Fruit fly (Drosophila melanogaster) whole organism, embryonic: ENCODE data around the gene M6.

Experiments
- Antp ChIP-seq: fragments of 200-800 bp; sonication (Bioruptor generic); optimal IDR thresholded peaks from 3 replicates; lab custom pipeline; 2016; ENCODE audit warnings: missing biosample characterization, missing genetic modification characterization
- CG10267 ChIP-seq: fragments of 200-800 bp; sonication (Bioruptor generic); optimal IDR thresholded peaks from 2 replicates; lab custom pipeline; 2018; ENCODE audit warnings: missing biosample characterization, mild to moderate bottlenecking, missing genetic modification characterization, moderate library complexity
- CG10959 ChIP-seq: fragments of 200-800 bp; sonication (Bioruptor generic); IDR thresholded peaks from 2 replicates; pipeline ENCODE4 v1.3.6; 2022; ENCODE audit warnings: missing biosample characterization, missing genetic modification characterization
- CG12659 ChIP-seq: fragments of 200-800 bp; sonication (Bioruptor generic); optimal IDR thresholded peaks from 3 replicates; lab custom pipeline; 2017; ENCODE audit warnings: mild to moderate bottlenecking, missing biosample characterization, missing genetic modification reagents, missing genetic modification characterization
- CG12942 ChIP-seq: fragments of 200-800 bp; sonication (Bioruptor generic); optimal IDR thresholded peaks from 3 replicates; lab custom pipeline; 2016; ENCODE audit warnings: missing biosample characterization, missing genetic modification characterization
- CG15479 ChIP-seq: fragments of 200-800 bp; sonication (Bioruptor generic); optimal IDR thresholded peaks from 3 replicates; lab custom pipeline; 2019; ENCODE audit warnings: missing biosample characterization, mild to moderate bottlenecking, missing genetic modification characterization, moderate library complexity
- CG16813 ChIP-seq: fragments of 200-800 bp; sonication (Bioruptor generic); IDR thresholded peaks from 3 replicates; pipeline ENCODE4 v1.3.6; 2022; ENCODE audit warnings: missing biosample characterization, missing genetic modification characterization; ENCODE audit not compliant: partially characterized antibody
- CG17361 ChIP-seq: fragments of 200-800 bp; sonication (Bioruptor generic); IDR thresholded peaks from 3 replicates; pipeline ENCODE4 v1.3.6; 2022; ENCODE audit warnings: missing biosample characterization, missing genetic modification characterization
- CG3407 ChIP-seq: fragments of 200-800 bp; sonication (Bioruptor generic); optimal IDR thresholded peaks from 2 replicates; lab custom pipeline; 2018; ENCODE audit warnings: missing biosample characterization, mild to moderate bottlenecking, missing genetic modification characterization
- CG3838 ChIP-seq: fragments of 200-800 bp; sonication (Bioruptor generic); optimal IDR thresholded peaks from 3 replicates; lab custom pipeline; 2016; ENCODE audit warnings: missing biosample characterization, missing genetic modification characterization
- CG4707 ChIP-seq: fragments of 200-800 bp; sonication (Bioruptor generic); optimal IDR thresholded peaks from 2 replicates; lab custom pipeline; 2018; ENCODE audit warnings: missing biosample characterization, mild to moderate bottlenecking, missing genetic modification characterization, moderate library complexity
- CG6854 ChIP-seq: fragments of 200-800 bp; sonication (Bioruptor generic); optimal IDR thresholded peaks from 3 replicates; lab custom pipeline; 2017; ENCODE audit warnings: missing biosample characterization, mild to moderate bottlenecking, missing genetic modification characterization
- CG7963 ChIP-seq: fragments of 200-800 bp; sonication (Bioruptor generic); IDR thresholded peaks from 3 replicates; pipeline ENCODE4 v1.3.6; 2022; ENCODE audit warnings: missing biosample characterization, missing genetic modification characterization; ENCODE audit not compliant: partially characterized antibody
- CG8281 ChIP-seq: fragments of 200-800 bp; sonication (Bioruptor generic); optimal IDR thresholded peaks from 2 replicates; lab custom pipeline; 2018; ENCODE audit warnings: missing biosample characterization, mild to moderate bottlenecking, missing genetic modification characterization, moderate library complexity
- CG8388 ChIP-seq: fragments of 200-800 bp; sonication (Bioruptor generic); optimal IDR thresholded peaks from 2 replicates; lab custom pipeline; 2019; ENCODE audit warnings: missing biosample characterization, mild to moderate bottlenecking, missing genetic modification characterization, moderate library complexity
- D19A ChIP-seq: fragments of 200-800 bp; optimal IDR thresholded peaks from 3 replicates; lab custom pipeline; 2019; ENCODE audit warnings: missing biosample characterization, mild to moderate bottlenecking, missing genetic modification characterization, moderate library complexity
- Dip2 ChIP-seq: fragments of 200-800 bp; sonication (Bioruptor generic); IDR thresholded peaks from 2 replicates; pipeline ENCODE4 v1.3.6; 2022; ENCODE audit warnings: missing biosample characterization, missing genetic modification characterization
- Ets65A ChIP-seq: fragments of 200-800 bp; sonication (Bioruptor generic); peaks from one replicate; lab custom pipeline; 2016; ENCODE audit warnings: missing biosample characterization, missing genetic modification characterization
- Hr3 ChIP-seq: fragments of 200-800 bp; sonication (Bioruptor generic); optimal IDR thresholded peaks from 3 replicates; lab custom pipeline; 2016; ENCODE audit warnings: missing biosample characterization, missing genetic modification characterization
- Hsf ChIP-seq: fragments of 200-800 bp; sonication (Bioruptor generic); optimal IDR thresholded peaks from 3 replicates; lab custom pipeline; 2016; ENCODE audit warnings: missing biosample characterization, missing genetic modification characterization
- Max ChIP-seq: fragments of 200-800 bp; sonication (Bioruptor generic); optimal IDR thresholded peaks from 2 replicates; lab custom pipeline; 2016; ENCODE audit warnings: missing biosample characterization, mild to moderate bottlenecking, missing genetic modification characterization
- Med ChIP-seq: fragments of 200-800 bp; sonication (Bioruptor generic); peaks from one replicate; lab custom pipeline; 2016; ENCODE audit warnings: missing biosample characterization, missing genetic modification characterization, mild to moderate bottlenecking, inconsistent platforms, moderate library complexity
- Mes4 ChIP-seq: fragments of 200-800 bp; sonication (Bioruptor generic); optimal IDR thresholded peaks from 2 replicates; lab custom pipeline; 2016; ENCODE audit warnings: missing biosample characterization, missing genetic modification characterization
- NFAT ChIP-seq: fragments of 200-800 bp; sonication (Bioruptor generic); IDR thresholded peaks from 2 replicates; pipeline ENCODE4 v1.3.6; 2022; ENCODE audit warnings: missing biosample characterization, missing genetic modification characterization
- Optix ChIP-seq: fragments of 200-800 bp; sonication (Bioruptor generic); IDR thresholded peaks from 3 replicates; pipeline ENCODE4 v1.3.6; 2022; ENCODE audit warnings: missing biosample characterization, missing genetic modification characterization
- Ssrp ChIP-seq: fragments of 200-800 bp; sonication (Bioruptor generic); optimal IDR thresholded peaks from 2 replicates; lab custom pipeline; 2018; ENCODE audit warnings: missing biosample characterization, mild to moderate bottlenecking, missing genetic modification characterization, moderate library complexity
- Trl ChIP-seq, 3 experiments: fragments of >200 bp in 2 of 3; fragments of 200-800 bp in 1 of 3; sonication (Bioruptor generic) in 1 of 3; optimal IDR thresholded peaks; 2 replicates in 1 of 3; 3 replicates in 2 of 3; lab custom pipeline; 2016 to 2017; ENCODE audit warnings: missing biosample characterization in 1 of 3, missing genetic modification characterization in 1 of 3
- croc ChIP-seq: fragments of 200-800 bp; sonication (Bioruptor generic); conservative IDR thresholded peaks from 3 replicates; pipeline ENCODE4 v1.3.6; 2022; ENCODE audit warnings: missing biosample characterization, missing genetic modification characterization
- dmrt11E ChIP-seq: fragments of 200-800 bp; sonication (Bioruptor generic); optimal IDR thresholded peaks from 3 replicates; lab custom pipeline; 2018; ENCODE audit warnings: missing biosample characterization, mild to moderate bottlenecking, missing genetic modification characterization, moderate library complexity
- dmrt99B ChIP-seq: fragments of 200-800 bp; sonication (Bioruptor generic); optimal IDR thresholded peaks from 2 replicates; lab custom pipeline; 2018; ENCODE audit warnings: missing biosample characterization, mild to moderate bottlenecking, missing genetic modification characterization, moderate library complexity
- fd102C ChIP-seq: fragments of 200-800 bp; sonication (Bioruptor generic); optimal IDR thresholded peaks from 2 replicates; lab custom pipeline; 2018; ENCODE audit warnings: missing biosample characterization, mild to moderate bottlenecking, missing genetic modification characterization, moderate library complexity
- grn ChIP-seq: fragments of 200-800 bp; sonication (Bioruptor generic); optimal IDR thresholded peaks from 3 replicates; lab custom pipeline; 2017; ENCODE audit warnings: missing biosample characterization, missing genetic modification characterization
- hkb ChIP-seq, 2 experiments: fragments of 200-800 bp in 1 of 2; fragments of >200 bp in 1 of 2; sonication (Bioruptor generic) in 1 of 2; IDR thresholded peaks in 1 of 2; optimal IDR thresholded peaks in 1 of 2; 2 replicates each; pipeline versions ENCODE4 v1.3.6 to Lab custom; 2017 to 2022; ENCODE audit warnings: missing biosample characterization in 1 of 2, missing genetic modification characterization in 1 of 2
- lab ChIP-seq: fragments of 200-800 bp; sonication (Bioruptor generic); optimal IDR thresholded peaks from 3 replicates; lab custom pipeline; 2017; ENCODE audit warnings: missing biosample characterization, missing genetic modification characterization, mild to moderate bottlenecking, moderate library complexity, missing genetic modification reagents
- lbe ChIP-seq: fragments of 200-800 bp; sonication (Bioruptor generic); optimal IDR thresholded peaks from 2 replicates; lab custom pipeline; 2016; ENCODE audit warnings: missing biosample characterization, mild to moderate bottlenecking, missing genetic modification characterization
- mld ChIP-seq: fragments of 200-800 bp; sonication (Bioruptor generic); IDR thresholded peaks from 3 replicates; pipeline ENCODE4 v1.3.6; 2022; ENCODE audit warnings: missing biosample characterization, missing genetic modification characterization; ENCODE audit not compliant: partially characterized antibody
- nmo ChIP-seq: fragments of 200-800 bp; sonication (Bioruptor generic); optimal IDR thresholded peaks from 2 replicates; lab custom pipeline; 2018; ENCODE audit warnings: missing biosample characterization, mild to moderate bottlenecking, missing genetic modification characterization, moderate library complexity
- nom ChIP-seq: fragments of 200-800 bp; sonication (Bioruptor generic); optimal IDR thresholded peaks from 2 replicates; lab custom pipeline; 2017; ENCODE audit warnings: missing biosample characterization, missing genetic modification characterization, mild to moderate bottlenecking, moderate library complexity, missing genetic modification reagents
- psq ChIP-seq: fragments of 200-800 bp; sonication (Bioruptor generic); optimal IDR thresholded peaks from 2 replicates; lab custom pipeline; 2017; ENCODE audit warnings: missing biosample characterization, missing genetic modification characterization
- sens ChIP-seq: fragments of 200-800 bp; sonication (Bioruptor generic); peaks from one replicate; lab custom pipeline; 2016; ENCODE audit warnings: missing biosample characterization, missing genetic modification characterization
- shn ChIP-seq: fragments of 200-800 bp; sonication (Bioruptor generic); optimal IDR thresholded peaks from 3 replicates; lab custom pipeline; 2016; ENCODE audit warnings: missing biosample characterization, missing genetic modification characterization
- so ChIP-seq: fragments of 200-800 bp; sonication (Bioruptor generic); IDR thresholded peaks from 3 replicates; pipeline ENCODE4 v1.3.6; 2022; ENCODE audit warnings: missing biosample characterization, missing genetic modification characterization
- ssp ChIP-seq: fragments of 200-800 bp; sonication (Bioruptor generic); IDR thresholded peaks from 2 replicates; pipeline ENCODE4 v1.3.6; 2022; ENCODE audit warnings: missing biosample characterization, missing genetic modification characterization
- tll ChIP-seq, 2 experiments: fragments of 200-800 bp in 1 of 2; fragments of >200 bp in 1 of 2; sonication (Bioruptor generic) in 1 of 2; optimal IDR thresholded peaks; 2 replicates each; lab custom pipeline; 2017 to 2019; ENCODE audit warnings: missing biosample characterization in 2 of 2, missing genetic modification characterization in 2 of 2, mild to moderate bottlenecking in 1 of 2, moderate library complexity in 1 of 2
- wdn ChIP-seq: fragments of 200-800 bp; sonication (Bioruptor generic); IDR thresholded peaks from 2 replicates; pipeline ENCODE4 v1.3.6; 2022; ENCODE audit warnings: missing biosample characterization, missing genetic modification characterization
- zen ChIP-seq: fragments of 200-800 bp; sonication (Bioruptor generic); optimal IDR thresholded peaks from 3 replicates; lab custom pipeline; 2018; ENCODE audit warnings: missing biosample characterization, mild to moderate bottlenecking, missing genetic modification characterization, moderate library complexity

The M6 gene

DNA sequence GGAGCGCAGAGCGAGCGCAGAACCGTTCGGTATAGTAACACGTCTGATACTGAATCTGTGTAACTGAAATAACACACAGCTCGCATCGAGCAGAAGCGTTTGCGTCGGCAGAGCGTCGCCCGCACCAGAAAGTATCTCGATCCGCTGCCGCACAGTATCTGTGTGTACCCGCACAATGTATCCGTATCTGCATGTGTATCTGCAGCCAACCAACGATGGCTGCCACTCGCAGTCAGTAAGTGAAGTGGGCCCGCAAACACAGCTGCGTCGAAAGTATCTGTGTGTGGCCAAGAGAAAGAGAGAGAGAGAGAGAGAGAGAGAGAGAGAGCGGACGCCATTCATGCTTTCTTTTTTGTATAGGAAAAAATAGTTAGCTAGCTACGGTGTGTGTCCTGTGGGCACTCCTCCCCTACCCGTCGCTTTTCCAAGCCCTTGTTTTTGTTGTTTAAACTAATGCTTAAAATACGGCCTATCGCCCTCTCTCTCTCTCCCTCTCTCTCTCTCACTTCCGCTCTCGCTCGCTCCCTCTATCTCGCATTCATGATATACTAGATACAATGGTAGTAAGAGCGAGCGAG is 31.1 kb upstream of the M6 start, which contains the start of gene croc (continued):
- TF ChIP-seq nmo (GFP tag; lab: Kevin White, UChicago) (peak; percentile 40), D19A (no peak), CG12942 (GFP tag; lab: Kevin White, UChicago) (no peak)

DNA sequence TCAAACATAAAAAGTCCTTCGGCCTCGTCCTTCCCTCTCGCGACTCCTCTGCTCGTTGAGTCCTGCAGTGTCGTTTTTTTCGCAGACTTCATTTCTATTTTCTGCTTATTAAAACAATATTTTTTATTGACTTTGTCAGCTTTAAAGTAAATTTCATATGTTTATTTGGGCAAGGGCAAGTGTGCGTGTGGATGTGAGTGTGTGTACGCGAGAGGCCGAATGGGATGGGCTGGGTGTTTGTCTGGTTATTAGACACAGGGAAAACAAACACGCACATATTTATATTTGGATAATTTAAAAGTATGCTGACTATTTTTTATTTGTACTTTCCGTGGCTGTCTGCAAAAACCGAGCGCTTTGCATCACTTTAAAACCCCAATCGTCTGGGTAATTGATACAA is 29.8 kb upstream of the M6 start:
- TF ChIP-seq CG8388 (GFP tag; lab: Kevin White, UChicago) (no peak), fd102C (GFP tag; lab: Kevin White, UChicago) (peak; percentile 72), tll (GFP tag; optimal IDR thresholded peaks at IDR 0.05; lab: Kevin White, UChicago) (peak in 1 of 2 experiments; percentile 60), grn (no peak), CG15479 (peak; percentile 23), Med (GFP tag; lab: Kevin White, UChicago) (peak; percentile 66), zen (peak; percentile 40), sens (GFP tag; lab: Kevin White, UChicago) (peak; percentile 65), Ssrp (no peak), Ets65A (GFP tag; lab: Kevin White, UChicago) (peak; percentile 50), CG4707 (no peak)

dm6 chr3L:21479636-21480035 is 28.0 kb upstream of the M6 start:
- TF ChIP-seq wdn (GFP tag; lab: Robert Waterston, UW): no peak
- TF ChIP-seq ssp (GFP tag; lab: Robert Waterston, UW): no peak
- no peak for TF ChIP-seq Hr3 (GFP tag; lab: Kevin White, UChicago)
- no peak for TF ChIP-seq dmrt11E
- peak in 1 of 2 experiments; percentile 43 for TF ChIP-seq tll (GFP tag; optimal IDR thresholded peaks at IDR 0.05; lab: Kevin White, UChicago)
- no peak for TF ChIP-seq shn (GFP tag; lab: Kevin White, UChicago)
- no peak for TF ChIP-seq CG6854 (GFP tag; lab: Kevin White, UChicago)
- TF ChIP-seq nom (GFP tag; lab: Kevin White, UChicago): peak; percentile 71
- no peak for TF ChIP-seq mld (GFP tag; lab: Robert Waterston, UW)
- no peak for TF ChIP-seq Hsf
- TF ChIP-seq CG10267: no peak
- peak; percentile 57 for TF ChIP-seq Mes4 (GFP tag; lab: Kevin White, UChicago)
- peak; percentile 17; the same call in 2 of the 3 replicates for TF ChIP-seq croc
- TF ChIP-seq CG3838 (GFP tag; lab: Kevin White, UChicago): no peak
- no peak for TF ChIP-seq CG10959 (GFP tag; lab: Robert Waterston, UW)
- TF ChIP-seq CG7963 (GFP tag; lab: Robert Waterston, UW): no peak
- TF ChIP-seq grn: peak; percentile 13
- TF ChIP-seq so (GFP tag; lab: Robert Waterston, UW): no peak
- no peak for TF ChIP-seq Dip2 (GFP tag; lab: Robert Waterston, UW)
- no peak for TF ChIP-seq CG12659
- TF ChIP-seq CG16813: no peak
- peak; percentile 55 for TF ChIP-seq CG3407 (GFP tag; lab: Kevin White, UChicago)
- TF ChIP-seq dmrt99B (tag; lab: Kevin White, UChicago): peak; percentile 51
- TF ChIP-seq Antp (GFP tag; lab: Kevin White, UChicago): no peak
- peak; percentile 31; the same call in 1 of the 3 replicates for TF ChIP-seq Optix (GFP tag; lab: Robert Waterston, UW)
- TF ChIP-seq hkb (optimal IDR thresholded peaks at IDR 0.05; lab: Kevin White, UChicago): no peak
- peak; percentile 75 for TF ChIP-seq hkb (GFP tag; IDR thresholded peaks at IDR 0.05; lab: Robert Waterston, UW)
- no peak for TF ChIP-seq NFAT
- no peak for TF ChIP-seq Max
- TF ChIP-seq CG8281 (tag; lab: Kevin White, UChicago): no peak
- TF ChIP-seq CG17361 (GFP tag; lab: Robert Waterston, UW): no peak
- TF ChIP-seq lab (GFP tag; lab: Kevin White, UChicago): peak; percentile 63
- peak; percentile 72 to 86 for TF ChIP-seq Trl (optimal IDR thresholded peaks at IDR 0.05; lab: Kevin White, UChicago)
- TF ChIP-seq Trl (GFP tag; optimal IDR thresholded peaks at IDR 0.05; lab: Kevin White, UChicago): peak; percentile 41
- no peak for TF ChIP-seq psq (GFP tag; lab: Kevin White, UChicago)
- no peak for TF ChIP-seq Ssrp
- TF ChIP-seq lbe (GFP tag; lab: Kevin White, UChicago): no peak
